Worm (Caenorhabditis elegans): ENCODE results near the gene B0495.9.

DNA sequence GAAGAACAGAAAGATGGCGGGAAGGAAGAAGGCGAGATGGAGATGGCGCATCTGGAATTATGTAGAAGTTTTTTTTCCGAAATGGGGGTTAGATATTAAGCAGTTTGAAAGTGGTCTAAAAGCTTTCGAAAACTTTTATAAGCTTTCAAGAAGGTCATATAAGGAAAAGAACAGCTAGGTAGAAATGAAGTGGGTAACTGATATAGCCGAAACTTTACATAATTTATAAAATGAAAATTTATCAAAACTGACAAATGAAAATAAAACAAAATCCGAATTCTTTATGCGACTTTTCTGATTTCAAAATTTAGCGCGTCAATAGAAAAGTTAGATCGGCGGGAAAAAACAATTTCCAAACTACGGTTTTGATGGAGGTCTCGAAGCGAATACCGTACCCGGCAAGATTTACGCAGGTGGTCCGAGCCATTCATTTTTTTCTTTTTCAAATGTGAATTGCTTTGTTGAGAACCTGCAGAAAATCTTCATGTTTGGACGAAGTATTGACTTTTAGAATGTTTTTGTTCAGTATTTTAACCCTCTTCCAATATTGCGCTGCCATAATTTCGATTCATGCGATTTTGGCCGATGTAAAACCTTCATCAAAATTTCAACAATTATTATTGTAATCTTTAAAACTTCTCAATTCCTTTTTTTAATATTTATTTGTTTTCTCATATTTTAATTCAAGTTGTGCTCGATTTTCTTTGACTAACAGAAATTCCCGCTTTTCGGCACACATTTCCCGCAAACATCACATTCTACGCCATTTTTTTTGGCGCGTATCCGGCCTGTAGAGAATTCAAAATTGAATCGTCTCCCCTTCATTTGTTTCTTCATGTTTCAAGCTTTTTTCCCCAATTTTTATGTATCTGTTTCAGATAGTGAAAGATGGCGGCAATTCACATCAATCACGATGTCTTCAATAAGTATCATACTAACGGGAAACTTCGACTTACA is 44.5 kb downstream of the B0495.9 start, which contains the start of the genes F18A1.7 and rpa-1:
- TF ChIP-seq ama-1 (optimal IDR thresholded peaks at IDR 0.05): no peak
- TF ChIP-seq F13C5.2 (tag; optimal IDR thresholded peaks at IDR 0.05): peak; percentile 39
- no peak for TF ChIP-seq ceh-36 (tag; optimal IDR thresholded peaks at IDR 0.05)
- TF ChIP-seq hnd-1 (tag; optimal IDR thresholded peaks at IDR 0.05): no peak
- 0 out of 2 replicates have a peak, but pooled peaks have one; percentile 30 for TF ChIP-seq flt-1 (GFP tag; IDR thresholded peaks at IDR 0.05)
- TF ChIP-seq ets-7 (tag; optimal IDR thresholded peaks at IDR 0.05): no peak
- TF ChIP-seq scrt-1 (GFP tag; IDR thresholded peaks at IDR 0.05): no peak
- no peak for TF ChIP-seq ceh-13 (GFP tag; optimal IDR thresholded peaks at IDR 0.05)
- TF ChIP-seq aly-1 (tag; optimal IDR thresholded peaks at IDR 0.05): no peak
- TF ChIP-seq pes-1 (GFP tag; IDR thresholded peaks at IDR 0.05): no peak
